Worm (Caenorhabditis elegans): ENCODE measurements around the gene prx-12.
"Not testable (repeated sequence)": the region's sequence is repeated elsewhere in the genome, so short reads cannot be mapped to it uniquely, and the experiment has no call there.

Gene prx-12

ce11 chrX:11437716-11438115, 44.6 kb downstream of the prx-12 start:
- TF ChIP-seq lsy-2 (tag; optimal IDR thresholded peaks at IDR 0.05) (no peak), zag-1 (tag; optimal IDR thresholded peaks at IDR 0.05) (no peak), ceh-16 (tag; optimal IDR thresholded peaks at IDR 0.05) (no peak), ztf-1 (GFP tag; conservative IDR thresholded peaks at IDR 0.05) (no peak)

- not testable (repeated sequence) for TF ChIP-seq egl-27, zag-1, unc-39 (tag; optimal IDR thresholded peaks at IDR 0.05)
Measured at ce11 chrX:11439740-11440139, 46.6 kb downstream of the prx-12 start, which contains the start of gene F46C3.7. Gene F46C3.7, plus strand, starts transcription at chrX:11440040.

Data from whole organism, L2 larva.